Worm (Caenorhabditis elegans): ENCODE measurements around the gene F53B1.3.

F53B1.3 gene

DNA sequence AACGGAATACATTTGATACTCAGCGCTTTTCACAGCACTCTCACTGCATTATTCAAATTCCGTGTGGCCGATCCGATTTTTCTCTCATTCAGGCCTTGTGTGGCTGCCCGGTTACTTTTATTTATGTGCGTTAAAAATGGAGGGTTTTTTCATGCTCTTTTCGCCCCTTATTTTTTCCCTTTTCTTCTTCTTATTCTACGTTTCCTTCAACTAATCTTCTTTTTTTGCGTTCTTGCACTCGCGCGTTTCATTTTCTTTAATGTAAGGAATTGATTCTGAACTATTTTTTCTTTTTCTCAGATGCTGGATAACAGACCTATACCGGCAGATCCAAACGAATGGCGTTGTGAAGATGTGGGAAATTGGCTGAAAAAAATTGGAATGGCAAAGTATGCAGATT is 3.3 kb downstream of the F53B1.3 start, which contains the start of gene F53B1.2:
F53B1.2 (plus strand) TSS at position 301 of the 400 bp plus-strand sequence.
- TF ChIP-seq mxl-1 (tag; optimal IDR thresholded peaks at IDR 0.05) (no peak), tlf-1 (GFP tag; optimal IDR thresholded peaks at IDR 0.05) (no peak), nfya-2 (GFP tag; IDR thresholded peaks at IDR 0.05) (no peak), zfh-2 (GFP tag; conservative IDR thresholded peaks at IDR 0.05) (no peak), hrde-1 (tag; optimal IDR thresholded peaks at IDR 0.05; ENCODE audit: borderline replicate concordance) (no peak), mes-4 (tag; optimal IDR thresholded peaks at IDR 0.05) (no peak), egl-44 (GFP tag; IDR thresholded peaks at IDR 0.05) (no peak), B0019.2 (GFP tag; conservative IDR thresholded peaks at IDR 0.05) (no peak), lin-26 (GFP tag; IDR thresholded peaks at IDR 0.05) (no peak), K11D2.4 (GFP tag; IDR thresholded peaks at IDR 0.05) (no peak), dpff-1 (tag; optimal IDR thresholded peaks at IDR 0.05) (no peak), xnd-1 (tag; optimal IDR thresholded peaks at IDR 0.05) (no peak), hlh-12 (tag; optimal IDR thresholded peaks at IDR 0.05) (no peak), nhr-80 (tag; optimal IDR thresholded peaks at IDR 0.05) (no peak), nhr-179 (tag; optimal IDR thresholded peaks at IDR 0.05) (no peak), ceh-27 (GFP tag; optimal IDR thresholded peaks at IDR 0.05) (no peak)

DNA sequence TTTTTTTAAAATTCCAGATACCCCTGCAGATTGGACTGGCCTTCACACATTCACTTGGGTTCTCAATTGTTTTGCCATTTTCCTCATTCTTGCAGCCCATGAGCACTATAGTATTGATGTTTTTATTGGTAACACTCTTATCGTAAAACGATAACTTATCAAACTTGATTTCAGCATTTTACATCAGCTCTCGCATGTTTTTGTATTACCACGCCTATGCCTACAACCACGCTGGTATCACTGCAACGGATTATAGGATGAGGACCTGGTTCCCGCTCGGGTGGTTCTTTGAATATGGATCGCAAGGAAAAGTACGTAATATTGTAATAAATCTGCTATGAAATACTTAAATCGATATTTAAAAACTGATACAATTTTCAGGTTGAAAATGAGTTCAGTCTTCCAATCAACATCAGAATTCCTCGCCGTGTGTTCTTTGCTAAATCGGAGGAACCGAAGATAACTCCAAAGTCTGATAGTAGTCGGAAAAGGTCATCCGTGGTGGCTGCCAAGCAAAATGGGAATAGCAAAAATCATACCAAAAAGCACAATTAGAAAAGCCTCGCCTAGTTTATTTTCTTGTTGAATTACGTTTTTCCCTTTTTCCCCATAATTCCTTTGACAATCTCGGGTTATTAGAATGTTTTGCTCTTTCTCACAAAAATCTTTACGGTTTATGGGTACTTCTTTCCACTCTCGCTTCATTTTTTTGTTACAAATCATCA is 5.4 kb downstream of the F53B1.3 start:
- TF ChIP-seq nhr-120 (GFP tag; IDR thresholded peaks at IDR 0.05) (no peak), mel-28 (tag; optimal IDR thresholded peaks at IDR 0.05; ENCODE audit: borderline replicate concordance) (no peak), F57A8.1 (GFP tag; optimal IDR thresholded peaks at IDR 0.05) (no peak), F37B4.10 (GFP tag; IDR thresholded peaks at IDR 0.05) (no peak), athp-1 (tag; optimal IDR thresholded peaks at IDR 0.05) (no peak), ztf-26 (tag; optimal IDR thresholded peaks at IDR 0.05) (no peak), ztf-25 (GFP tag; IDR thresholded peaks at IDR 0.05) (no peak), dox-1 (GFP tag; IDR thresholded peaks at IDR 0.05) (no peak), hlh-26 (GFP tag; conservative IDR thresholded peaks at IDR 0.05) (no peak), F52B5.7 (tag; optimal IDR thresholded peaks at IDR 0.05) (no peak), egrh-3 (GFP tag; IDR thresholded peaks at IDR 0.05) (no peak), ekl-4 (GFP tag; IDR thresholded peaks at IDR 0.05) (no peak), ztf-28 (GFP tag; IDR thresholded peaks at IDR 0.05) (no peak), mcd-1 (GFP tag; IDR thresholded peaks at IDR 0.05) (no peak), T26A5.8 (tag; optimal IDR thresholded peaks at IDR 0.05) (no peak), atf-7 (tag; optimal IDR thresholded peaks at IDR 0.05) (no peak), aptf-2 (GFP tag; conservative IDR thresholded peaks at IDR 0.05) (no peak), ztf-6 (GFP tag; IDR thresholded peaks at IDR 0.05) (no peak), dpff-1 (tag; optimal IDR thresholded peaks at IDR 0.05) (no peak), zfh-2 (GFP tag; conservative IDR thresholded peaks at IDR 0.05) (no peak)

ce11 chrX:2113004-2113403 is 7.6 kb downstream of the F53B1.3 start, which contains the start of gene bus-5:
Gene bus-5 (minus strand): TSS chrX:2113104.
- TF ChIP-seq F23B12.7 (tag; optimal IDR thresholded peaks at IDR 0.05; ENCODE audit: insufficient read depth) (no peak), repo-1 (tag; optimal IDR thresholded peaks at IDR 0.05) (no peak), tbp1 (GFP tag; optimal IDR thresholded peaks at IDR 0.05) (no peak), dpl-1 (GFP tag; optimal IDR thresholded peaks at IDR 0.05) (no peak), B0035.1 (tag; optimal IDR thresholded peaks at IDR 0.05) (no peak), tbx-9 (tag; optimal IDR thresholded peaks at IDR 0.05; ENCODE audit: borderline replicate concordance) (no peak), ama-1 (optimal IDR thresholded peaks at IDR 0.05) (no peak), ama-1 (GFP tag; optimal IDR thresholded peaks at IDR 0.05) (no peak), F33H1.4 (GFP tag; IDR thresholded peaks at IDR 0.05) (no peak), aptf-3 (GFP tag; IDR thresholded peaks at IDR 0.05) (no peak), aptf-2 (GFP tag; conservative IDR thresholded peaks at IDR 0.05) (no peak), Y79H2A.3 (GFP tag; conservative IDR thresholded peaks at IDR 0.05) (no peak), nfyb-1 (GFP tag; IDR thresholded peaks at IDR 0.05) (no peak), unc-130 (GFP tag; optimal IDR thresholded peaks at IDR 0.05) (no peak), snpc-1.3 (tag; optimal IDR thresholded peaks at IDR 0.05; ENCODE audit: insufficient read depth) (no peak)

Measured in whole organism, young adult.